Worm (Caenorhabditis elegans) whole organism, L4/young adult: ENCODE measurements around the gene tctn-1.

Source experiments
- W03F9.2 ChIP-seq: fragments of 150-350 bp; optimal IDR thresholded peaks from 2 replicates; lab custom pipeline; 2014; ENCODE audit warnings: missing biosample characterization, missing genetic modification characterization
- dao-5 ChIP-seq: sonication (generic microtip); optimal IDR thresholded peaks from 2 replicates; lab custom pipeline; 2016; ENCODE audit warnings: missing genotype, missing genetic modification characterization, moderate library complexity, missing compliant biosample characterization

DNA sequence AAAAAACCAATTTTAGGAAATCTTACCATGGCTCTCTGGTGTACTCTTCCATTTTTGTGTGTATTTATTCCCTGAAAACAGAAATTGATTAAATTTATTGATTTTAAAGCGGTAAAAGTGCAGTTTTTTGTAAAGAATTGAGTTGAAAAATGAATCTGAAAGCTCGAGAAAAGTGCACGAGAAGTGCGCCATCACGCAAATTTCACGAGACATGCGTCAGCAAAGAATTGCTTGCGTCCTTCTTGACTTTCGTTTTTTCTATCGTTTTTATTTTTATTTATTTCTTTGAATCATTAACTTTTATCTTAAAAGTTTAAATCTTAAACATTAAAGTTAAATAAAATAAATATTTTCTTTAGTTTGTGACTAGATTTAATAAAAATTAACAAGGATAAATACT lies 2.2 kb downstream of the tctn-1 start, which contains the start of gene timm-17B.1:
- TF ChIP-seq dao-5 (tag; lab: Kevin White, UChicago), result no peak
- TF ChIP-seq W03F9.2 (tag; lab: Kevin White, UChicago), result peak; percentile 96
